Worm (Caenorhabditis elegans): ENCODE results near the gene flh-1.

- no peak for TF ChIP-seq him-1 (tag; optimal IDR thresholded peaks at IDR 0.05)
- TF ChIP-seq W03F9.2 (tag; optimal IDR thresholded peaks at IDR 0.05) = no peak
Measured at ce11 chrIV:9243670-9244069, 20.4 kb downstream of the flh-1 start, which contains the start of gene rab-28.
